Fruit fly (Drosophila melanogaster) whole organism, wandering third instar larva: ENCODE results near the gene wisp.

Experiments
- Abd-B ChIP-seq: fragments of >200 bp; optimal IDR thresholded peaks from 2 replicates; lab custom pipeline; 2017; ENCODE audit warnings: missing biosample characterization, missing genetic modification characterization
- dsf ChIP-seq: sonication (Bioruptor generic); optimal IDR thresholded peaks from 2 replicates; lab custom pipeline; 2016; ENCODE audit warnings: missing biosample characterization, missing genetic modification characterization, borderline replicate concordance
- usp ChIP-seq: fragments of >200 bp; optimal IDR thresholded peaks from 2 replicates; lab custom pipeline; 2017; ENCODE audit warnings: missing biosample characterization, missing genetic modification characterization

dm6 chrX:11855950-11856349 is 37.8 kb upstream of the wisp start:
- TF ChIP-seq Abd-B (GFP tag; lab: Kevin White, UChicago) (no peak), dsf (GFP tag; lab: Kevin White, UChicago) (no peak), usp (GFP tag; lab: Kevin White, UChicago) (no peak)
